Worm (Caenorhabditis elegans): Measurements from ENCODE around the gene selt-1.2.

Gene selt-1.2

DNA sequence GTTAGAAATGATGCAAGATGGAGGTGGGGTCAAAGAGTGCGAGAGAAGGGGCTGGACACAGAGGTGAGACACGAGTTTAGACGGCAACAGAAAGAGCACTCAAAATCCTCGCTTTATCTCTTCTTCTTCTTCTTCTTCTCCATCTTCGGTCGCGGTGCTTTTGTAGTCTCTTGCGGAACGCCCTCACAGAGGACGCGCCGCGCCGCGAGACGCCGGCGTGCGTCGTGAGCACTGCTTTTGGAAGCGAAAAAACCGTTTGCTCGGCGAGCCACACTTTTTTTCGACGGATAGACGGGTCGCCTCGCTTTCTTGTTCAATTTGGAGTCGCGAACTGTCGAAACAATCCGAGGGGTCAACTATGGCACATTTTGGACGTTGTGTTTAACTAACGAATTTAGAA, 43.8 kb upstream of the selt-1.2 start, which contains the start of gene D1054.9:
TSS of gene D1054.9 (minus strand) at position 137 of the 400 bp plus-strand sequence.
- TF ChIP-seq pros-1 (tag; optimal IDR thresholded peaks at IDR 0.05) = no peak
- no peak for TF ChIP-seq hlh-6 (tag; optimal IDR thresholded peaks at IDR 0.05)
- TF ChIP-seq odd-2 (tag; optimal IDR thresholded peaks at IDR 0.05) = no peak
- TF ChIP-seq elt-4 (tag; optimal IDR thresholded peaks at IDR 0.05) = no peak
- TF ChIP-seq ttx-3 (tag; optimal IDR thresholded peaks at IDR 0.05) = no peak
- TF ChIP-seq nhr-11 (tag; optimal IDR thresholded peaks at IDR 0.05) = no peak
- no peak for TF ChIP-seq sdc-2 (tag; optimal IDR thresholded peaks at IDR 0.05)
- no peak for TF ChIP-seq F13H6.1 (tag; optimal IDR thresholded peaks at IDR 0.05)
- TF ChIP-seq pha-4 (tag; optimal IDR thresholded peaks at IDR 0.05) = no peak
- no peak for TF ChIP-seq ceh-45 (GFP tag; IDR thresholded peaks at IDR 0.05)
- no peak for TF ChIP-seq npax-4 (tag; optimal IDR thresholded peaks at IDR 0.05)
- no peak for TF ChIP-seq ama-1 (optimal IDR thresholded peaks at IDR 0.05)
- TF ChIP-seq fkh-10 (GFP tag; optimal IDR thresholded peaks at IDR 0.05) = no peak
- no peak for TF ChIP-seq lim-6 (tag; optimal IDR thresholded peaks at IDR 0.05)
- TF ChIP-seq hlh-13 (GFP tag; optimal IDR thresholded peaks at IDR 0.05) = no peak
- TF ChIP-seq ceh-48 (tag; optimal IDR thresholded peaks at IDR 0.05) = no peak
- TF ChIP-seq nhr-232 (tag; optimal IDR thresholded peaks at IDR 0.05) = no peak

DNA sequence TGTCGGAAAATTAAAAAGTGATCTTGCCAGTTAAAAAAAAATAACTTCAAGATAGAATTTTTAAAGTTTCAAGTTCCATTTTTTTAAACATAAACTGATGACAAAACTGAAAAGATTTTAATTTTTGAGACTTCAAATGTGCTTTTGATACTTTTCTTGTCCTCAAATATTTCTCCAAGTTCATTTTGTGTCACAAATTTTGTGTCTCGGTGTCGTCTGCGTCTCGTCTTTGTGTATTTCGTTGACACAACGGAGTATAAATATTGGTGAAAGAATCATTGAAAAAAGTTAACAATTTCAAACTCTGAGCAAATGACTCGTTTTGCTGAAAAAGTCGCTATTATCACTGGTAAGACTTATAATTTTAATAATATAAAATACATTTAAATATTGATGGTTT, 36.8 kb upstream of the selt-1.2 start, which contains the start of gene D1054.8:
TSS of gene D1054.8 (plus strand) at position 301 of the 400 bp plus-strand sequence.
- TF ChIP-seq ref-2 (tag; optimal IDR thresholded peaks at IDR 0.05) = no peak
- TF ChIP-seq ceh-22 (tag; optimal IDR thresholded peaks at IDR 0.05) = no peak
- TF ChIP-seq unc-3 (GFP tag; conservative IDR thresholded peaks at IDR 0.05) = no peak
- TF ChIP-seq unc-3 (tag; optimal IDR thresholded peaks at IDR 0.05) = no peak
- TF ChIP-seq K02D7.2 (tag; optimal IDR thresholded peaks at IDR 0.05) = no peak
- no peak for TF ChIP-seq sox-4 (tag; optimal IDR thresholded peaks at IDR 0.05)
- no peak for TF ChIP-seq hlh-8 (tag; optimal IDR thresholded peaks at IDR 0.05)
- no peak for TF ChIP-seq ahr-1 (tag; optimal IDR thresholded peaks at IDR 0.05)
- no peak for TF ChIP-seq lin-11 (tag; optimal IDR thresholded peaks at IDR 0.05)
- no peak for TF ChIP-seq ceh-19 (GFP tag; optimal IDR thresholded peaks at IDR 0.05)
- no peak for TF ChIP-seq ceh-14 (tag; optimal IDR thresholded peaks at IDR 0.05)
- no peak for TF ChIP-seq eyg-1 (tag; optimal IDR thresholded peaks at IDR 0.05)
- TF ChIP-seq fkh-10 (GFP tag; optimal IDR thresholded peaks at IDR 0.05) = no peak
- no peak for TF ChIP-seq ttx-3 (tag; optimal IDR thresholded peaks at IDR 0.05)
- TF ChIP-seq unc-55 (GFP tag; optimal IDR thresholded peaks at IDR 0.05) = no peak
- no peak for TF ChIP-seq hlh-15 (tag; optimal IDR thresholded peaks at IDR 0.05)
- TF ChIP-seq zip-5 (tag; optimal IDR thresholded peaks at IDR 0.05) = no peak
- TF ChIP-seq fax-1 (tag; optimal IDR thresholded peaks at IDR 0.05) = no peak

ce11 chrV:10776528-10777055, 29.4 kb upstream of the selt-1.2 start, which contains the start of gene D1054.5:
D1054.5 (minus strand) TSS chrV:10776578.
- TF ChIP-seq elt-4 (tag; optimal IDR thresholded peaks at IDR 0.05) (no peak), pros-1 (tag; optimal IDR thresholded peaks at IDR 0.05) (no peak), elt-2 (tag; optimal IDR thresholded peaks at IDR 0.05) (peak; percentile 56), tbx-2 (tag; optimal IDR thresholded peaks at IDR 0.05) (no peak), tbx-7 (tag; optimal IDR thresholded peaks at IDR 0.05) (no peak), npax-4 (tag; optimal IDR thresholded peaks at IDR 0.05) (no peak), che-1 (tag; optimal IDR thresholded peaks at IDR 0.05) (no peak), unc-86 (tag; optimal IDR thresholded peaks at IDR 0.05) (no peak), unc-42 (tag; optimal IDR thresholded peaks at IDR 0.05) (no peak)

ce11 chrV:10773216-10773615, 26.1 kb upstream of the selt-1.2 start:
- TF ChIP-seq pros-1 (tag; optimal IDR thresholded peaks at IDR 0.05) = no peak

Measured in whole organism, late embryonic.